Worm (Caenorhabditis elegans) whole organism, mixed stage, embryonic: ENCODE measurements around the gene K09C8.8.

Experiments
- ceh-83 ChIP-seq: fragments of 200-800 bp; sonication (Bioruptor generic); optimal IDR thresholded peaks from 2 replicates; lab custom pipeline; 2018; ENCODE audit warnings: mild to moderate bottlenecking, missing genetic modification characterization, missing compliant biosample characterization
- ham-2 ChIP-seq: fragments of 200-800 bp; sonication (Bioruptor generic); optimal IDR thresholded peaks from 2 replicates; lab custom pipeline; 2018; ENCODE audit warnings: mild to moderate bottlenecking, missing genetic modification characterization, missing compliant biosample characterization
- nhr-12 ChIP-seq: fragments of 150-350 bp; optimal IDR thresholded peaks from 2 replicates; lab custom pipeline; 2014; ENCODE audit warnings: missing biosample characterization, missing genetic modification characterization
- nhr-28 ChIP-seq: fragments of 150-350 bp; optimal IDR thresholded peaks from 2 replicates; lab custom pipeline; 2014; ENCODE audit warnings: missing biosample characterization, missing genetic modification characterization
- snpc-4 ChIP-seq: fragments of 150-350 bp; optimal IDR thresholded peaks from 2 replicates; lab custom pipeline; 2014; ENCODE audit warnings: missing biosample characterization, missing genetic modification characterization

- TF ChIP-seq ceh-83: no peak
- no peak for TF ChIP-seq nhr-28 (tag; lab: Kevin White, UChicago)
- TF ChIP-seq nhr-12 (tag; lab: Kevin White, UChicago): no peak
- TF ChIP-seq ham-2 (GFP tag; lab: Kevin White, UChicago): no peak
- no peak for TF ChIP-seq snpc-4
These were observed 38.2 kb downstream of the K09C8.8 start, which contains the start of gene ttr-31 for ce11 chrX:11008954-11009353.
